Worm (Caenorhabditis elegans) whole organism, L4 larva: Measurements from ENCODE around the gene K03B4.6.

Experiments used
- ceh-32 ChIP-seq: sonication (generic microtip); optimal IDR thresholded peaks from 2 replicates; lab custom pipeline; 2016; ENCODE audit warnings: mild to moderate bottlenecking, missing genetic modification characterization, missing compliant biosample characterization; ENCODE audit not compliant: poor library complexity
- ceh-82 ChIP-seq: sonication (generic microtip); optimal IDR thresholded peaks from 2 replicates; lab custom pipeline; 2017; ENCODE audit warnings: missing biosample characterization, missing genetic modification characterization
- egl-27 ChIP-seq: sonication (generic microtip); optimal IDR thresholded peaks from 3 replicates; lab custom pipeline; 2017; ENCODE audit warnings: missing biosample characterization, missing genetic modification reagents, missing genetic modification characterization
- lin-39 ChIP-seq: fragments of 150-350 bp; optimal IDR thresholded peaks from 2 replicates; lab custom pipeline; 2014; ENCODE audit warnings: missing biosample characterization, missing genetic modification reagents, missing genetic modification characterization
- nhr-237 ChIP-seq: sonication (generic microtip); optimal IDR thresholded peaks from 2 replicates; lab custom pipeline; 2017; ENCODE audit warnings: missing biosample characterization, missing genetic modification characterization
- skn-1 ChIP-seq: fragments of 150-350 bp; optimal IDR thresholded peaks from 2 replicates; lab custom pipeline; 2014; ENCODE audit warnings: missing biosample characterization, missing genetic modification characterization
- unc-130 ChIP-seq: sonication (generic microtip); optimal IDR thresholded peaks from 2 replicates; lab custom pipeline; 2016; ENCODE audit warnings: missing genetic modification reagents, missing genetic modification characterization, missing compliant biosample characterization
- zag-1 ChIP-seq: fragments of 150-350 bp; optimal IDR thresholded peaks from 2 replicates; lab custom pipeline; 2014; ENCODE audit warnings: missing biosample characterization, missing genetic modification characterization

DNA sequence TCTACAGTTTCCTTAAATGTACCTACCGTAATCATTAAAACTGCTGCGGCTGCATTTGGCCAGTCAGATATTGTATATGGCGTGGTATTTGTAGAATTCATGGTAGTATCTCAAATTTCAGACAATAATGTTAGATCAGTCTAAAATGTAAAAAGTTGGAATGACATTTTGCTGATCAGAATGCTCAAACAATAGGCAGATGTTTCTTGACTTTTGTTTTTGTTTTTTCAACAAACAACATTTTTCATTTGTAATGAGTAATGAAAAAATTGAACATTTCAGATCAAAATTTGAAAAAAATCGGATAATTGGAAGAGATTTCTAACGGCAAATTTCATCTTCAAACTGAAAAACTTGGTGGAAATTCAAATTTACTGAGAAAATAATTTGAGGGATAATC lies 7.4 kb downstream of the K03B4.6 start, which contains the start of gene srx-77:
- TF ChIP-seq ceh-32 (tag; lab: Kevin White, UChicago) (no peak), unc-130 (GFP tag; lab: Kevin White, UChicago) (no peak), nhr-237 (tag; lab: Kevin White, UChicago) (no peak), skn-1 (tag; lab: Kevin White, UChicago) (no peak), zag-1 (tag; lab: Kevin White, UChicago) (no peak), ceh-82 (tag; lab: Kevin White, UChicago) (no peak), lin-39 (tag; lab: Kevin White, UChicago) (no peak), egl-27 (tag; lab: Kevin White, UChicago) (no peak)
